Worm (Caenorhabditis elegans) whole organism, young adult: ENCODE results near the gene C15H9.2.

Experiments
- B0035.1 ChIP-seq: sonication (generic microtip); optimal IDR thresholded peaks from 2 replicates; lab custom pipeline; 2016; ENCODE audit warnings: missing genetic modification characterization, mild to moderate bottlenecking, missing compliant biosample characterization, missing genotype, missing genetic modification reagents
- B0336.3 ChIP-seq: fragments of 200-800 bp; sonication (Bioruptor generic); IDR thresholded peaks from 2 replicates; pipeline ENCODE4 v1.3.6; 2022; ENCODE audit warnings: missing genetic modification characterization, missing compliant biosample characterization
- F37B4.10 ChIP-seq: fragments of 200-800 bp; sonication (Bioruptor generic); IDR thresholded peaks from 2 replicates; pipeline ENCODE4 v1.3.6; 2022; ENCODE audit warnings: missing genetic modification characterization, missing compliant biosample characterization
- F57A8.1 ChIP-seq: fragments of 200-800 bp; sonication (Bioruptor generic); optimal IDR thresholded peaks from 2 replicates; lab custom pipeline; 2018; ENCODE audit warnings: mild to moderate bottlenecking, missing genetic modification characterization, moderate library complexity, missing compliant biosample characterization
- Y67H2A.10 ChIP-seq: fragments of 200-800 bp; sonication (Bioruptor generic); conservative IDR thresholded peaks from 2 replicates; pipeline ENCODE4 v1.3.6; 2022; ENCODE audit warnings: missing genetic modification reagents, missing genetic modification characterization, missing compliant biosample characterization
- akir-1 ChIP-seq: fragments of 200-800 bp; sonication (Bioruptor generic); optimal IDR thresholded peaks from 2 replicates; lab custom pipeline; 2018; ENCODE audit warnings: mild to moderate bottlenecking, missing genetic modification characterization, moderate library complexity, missing compliant biosample characterization
- aptf-3 ChIP-seq: fragments of 200-800 bp; sonication (Bioruptor generic); IDR thresholded peaks from 2 replicates; pipeline ENCODE4 v1.3.6; 2022; ENCODE audit warnings: missing genetic modification characterization, missing compliant biosample characterization
- attf-5 ChIP-seq: fragments of 200-800 bp; sonication (Bioruptor generic); optimal IDR thresholded peaks from 2 replicates; lab custom pipeline; 2018; ENCODE audit warnings: mild to moderate bottlenecking, missing genetic modification characterization, missing compliant biosample characterization
- ceh-79 ChIP-seq: sonication (generic microtip); optimal IDR thresholded peaks from 2 replicates; lab custom pipeline; 2017; ENCODE audit warnings: mild to moderate bottlenecking, missing genetic modification characterization, missing compliant biosample characterization
- ceh-91 ChIP-seq: fragments of 200-800 bp; sonication (Bioruptor generic); IDR thresholded peaks from 2 replicates; pipeline ENCODE4 v1.3.6; 2022; ENCODE audit warnings: missing genetic modification reagents, missing genetic modification characterization, missing compliant biosample characterization
- dpl-1 ChIP-seq: fragments of 150-350 bp; optimal IDR thresholded peaks from 2 replicates; lab custom pipeline; 2014; ENCODE audit warnings: missing biosample characterization, missing genetic modification reagents, missing genetic modification characterization
- egl-18 ChIP-seq: fragments of 200-800 bp; sonication (Bioruptor generic); IDR thresholded peaks from 2 replicates; pipeline ENCODE4 v1.3.6; 2022; ENCODE audit warnings: missing genetic modification reagents, missing genetic modification characterization, missing compliant biosample characterization
- egl-44 ChIP-seq: fragments of 200-800 bp; sonication (Bioruptor generic); IDR thresholded peaks from 2 replicates; pipeline ENCODE4 v1.3.6; 2022; ENCODE audit warnings: missing genetic modification reagents, missing genetic modification characterization, missing compliant biosample characterization
- egrh-3 ChIP-seq: fragments of 200-800 bp; sonication (Bioruptor generic); IDR thresholded peaks from 2 replicates; pipeline ENCODE4 v1.3.6; 2022; ENCODE audit warnings: missing genetic modification reagents, missing genetic modification characterization, missing compliant biosample characterization
- him-1 ChIP-seq: sonication (generic microtip); optimal IDR thresholded peaks from 2 replicates; lab custom pipeline; 2016; ENCODE audit warnings: missing genotype, missing genetic modification reagents, missing genetic modification characterization, missing compliant biosample characterization
- hrde-1 ChIP-seq: sonication (generic microtip); optimal IDR thresholded peaks from 2 replicates; lab custom pipeline; 2016; ENCODE audit warnings: missing genetic modification characterization, mild to moderate bottlenecking, missing compliant biosample characterization, moderate library complexity, missing genotype, missing genetic modification reagents, borderline replicate concordance
- hsf-1 ChIP-seq: fragments of 200-800 bp; sonication (Bioruptor generic); IDR thresholded peaks from 2 replicates; pipeline ENCODE4 v1.3.6; 2022; ENCODE audit warnings: missing genetic modification reagents, missing genetic modification characterization, missing compliant biosample characterization
- let-607 ChIP-seq, 2 experiments: fragments of 200-800 bp in 1 of 2; sonication (Bioruptor generic) in 1 of 2; sonication (generic microtip) in 1 of 2; optimal IDR thresholded peaks; 2 replicates each; lab custom pipeline; 2016 to 2018; ENCODE audit warnings: mild to moderate bottlenecking in 2 of 2, missing compliant biosample characterization in 2 of 2, missing genetic modification characterization in 2 of 2, moderate library complexity in 2 of 2, missing genotype in 1 of 2
- lir-1 ChIP-seq: fragments of 200-800 bp; sonication (Bioruptor generic); conservative IDR thresholded peaks from 2 replicates; pipeline ENCODE4 v1.3.6; 2022; ENCODE audit warnings: missing genetic modification reagents, missing genetic modification characterization, missing compliant biosample characterization
- madf-6 ChIP-seq: fragments of 200-800 bp; sonication (Bioruptor generic); IDR thresholded peaks from 2 replicates; pipeline ENCODE4 v1.3.6; 2022; ENCODE audit warnings: missing genetic modification reagents, missing genetic modification characterization, missing compliant biosample characterization
- mel-28 ChIP-seq: sonication (generic microtip); optimal IDR thresholded peaks from 2 replicates; lab custom pipeline; 2016; ENCODE audit warnings: borderline replicate concordance, mild to moderate bottlenecking, missing genetic modification characterization, missing compliant biosample characterization
- nfyb-1 ChIP-seq: fragments of 200-800 bp; sonication (Bioruptor generic); IDR thresholded peaks from 2 replicates; pipeline ENCODE4 v1.3.6; 2022; ENCODE audit warnings: missing genetic modification reagents, missing genetic modification characterization, missing compliant biosample characterization
- nhr-179 ChIP-seq: sonication (generic microtip); optimal IDR thresholded peaks from 2 replicates; lab custom pipeline; 2016; ENCODE audit warnings: mild to moderate bottlenecking, missing genetic modification characterization, missing compliant biosample characterization
- nhr-27 ChIP-seq: fragments of 200-800 bp; sonication (Bioruptor generic); optimal IDR thresholded peaks from 2 replicates; lab custom pipeline; 2018; ENCODE audit warnings: mild to moderate bottlenecking, missing genetic modification characterization, moderate library complexity, missing compliant biosample characterization
- nhr-80 ChIP-seq: sonication (generic microtip); optimal IDR thresholded peaks from 2 replicates; lab custom pipeline; 2016; ENCODE audit warnings: missing genetic modification characterization, missing compliant biosample characterization
- nhr-90 ChIP-seq: sonication (generic microtip); optimal IDR thresholded peaks from 2 replicates; lab custom pipeline; 2016; ENCODE audit warnings: missing genotype, mild to moderate bottlenecking, missing genetic modification characterization, missing compliant biosample characterization
- pha-4 ChIP-seq: fragments of 150-350 bp; sonication (generic microtip); optimal IDR thresholded peaks from 2 replicates; lab custom pipeline; 2014; ENCODE audit warnings: missing biosample characterization, missing genetic modification reagents, missing genetic modification characterization
- rcor-1 ChIP-seq: fragments of 200-800 bp; sonication (Bioruptor generic); IDR thresholded peaks from 2 replicates; pipeline ENCODE4 v1.3.6; 2022; ENCODE audit warnings: missing genetic modification reagents, missing genetic modification characterization, missing compliant biosample characterization
- snpc-1.3 ChIP-seq: sonication (generic microtip); optimal IDR thresholded peaks from 2 replicates; lab custom pipeline; 2017; ENCODE audit warnings: missing genetic modification characterization, mild to moderate bottlenecking, missing compliant biosample characterization, antibody characterized with exemption, moderate library complexity, missing genotype, missing genetic modification reagents; ENCODE audit not compliant: insufficient read depth
- snpc-3.4 ChIP-seq: sonication (generic microtip); optimal IDR thresholded peaks from 2 replicates; lab custom pipeline; 2017; ENCODE audit warnings: missing genetic modification characterization, mild to moderate bottlenecking, missing compliant biosample characterization, antibody characterized with exemption, moderate library complexity, missing genotype, missing genetic modification reagents
- sptf-2 ChIP-seq: fragments of 200-800 bp; sonication (Bioruptor generic); optimal IDR thresholded peaks from 2 replicates; lab custom pipeline; 2018; ENCODE audit warnings: mild to moderate bottlenecking, missing genetic modification characterization, missing compliant biosample characterization
- zfh-2 ChIP-seq: fragments of 200-800 bp; sonication (Bioruptor generic); conservative IDR thresholded peaks from 2 replicates; pipeline ENCODE4 v1.3.6; 2022; ENCODE audit warnings: missing genetic modification reagents, missing genetic modification characterization, missing compliant biosample characterization
- ztf-28 ChIP-seq: fragments of 200-800 bp; sonication (Bioruptor generic); IDR thresholded peaks from 2 replicates; pipeline ENCODE4 v1.3.6; 2022; ENCODE audit warnings: missing genetic modification reagents, missing genetic modification characterization, missing compliant biosample characterization

The C15H9.2 gene

DNA sequence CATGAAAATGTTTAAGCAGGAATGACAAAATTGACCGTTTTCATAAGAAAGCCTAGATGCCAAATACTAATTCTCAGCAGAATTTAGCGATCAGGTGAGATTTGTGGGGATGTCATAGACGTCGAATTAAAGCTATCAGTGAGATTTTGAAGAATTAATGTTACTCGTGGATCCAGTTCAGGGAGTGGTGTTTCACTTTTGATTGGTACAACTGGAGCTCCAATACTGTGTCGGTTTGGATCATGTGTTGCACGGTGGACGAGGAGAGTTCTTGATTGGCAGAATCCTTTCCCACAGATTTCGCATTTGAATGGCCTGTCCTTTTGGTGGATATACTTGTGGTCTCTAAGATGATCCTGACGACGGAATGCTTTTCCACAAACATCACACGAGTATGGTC is 41.2 kb downstream of the C15H9.2 start:
- TF ChIP-seq nfyb-1, result no peak
- TF ChIP-seq nhr-179 (tag; lab: Kevin White, UChicago), result no peak
- TF ChIP-seq F57A8.1 (GFP tag; lab: Kevin White, UChicago), result no peak
- TF ChIP-seq B0336.3, result no peak
- no peak for TF ChIP-seq attf-5
- TF ChIP-seq ceh-79 (tag; lab: Kevin White, UChicago), result no peak
- no peak for TF ChIP-seq F37B4.10 (GFP tag; lab: Robert Waterston, UW)
- no peak for TF ChIP-seq akir-1
- no peak for TF ChIP-seq egl-18 (GFP tag; lab: Robert Waterston, UW)
- no peak for TF ChIP-seq lir-1 (GFP tag; lab: Robert Waterston, UW)
- no peak for TF ChIP-seq nhr-90 (tag; lab: Kevin White, UChicago)
- no peak for TF ChIP-seq aptf-3 (GFP tag; lab: Robert Waterston, UW)
- no peak for TF ChIP-seq hrde-1 (tag; lab: Kevin White, UChicago)
- TF ChIP-seq dpl-1 (GFP tag; lab: Kevin White, UChicago), result no peak
- TF ChIP-seq, all 124 proteins: peak for 0

ce11 chrX:6160427-6160826 is 42.1 kb downstream of the C15H9.2 start, which contains the start of gene odd-2:
Gene odd-2 (minus strand): TSS chrX:6160527.
- TF ChIP-seq let-607 (tag; optimal IDR thresholded peaks at IDR 0.05; lab: Kevin White, UChicago) (no peak), mel-28 (tag; lab: Kevin White, UChicago) (no peak), egl-44 (GFP tag; lab: Robert Waterston, UW) (no peak), nhr-27 (tag; lab: Kevin White, UChicago) (no peak), ceh-91 (GFP tag; lab: Robert Waterston, UW) (no peak), B0035.1 (no peak), him-1 (tag; lab: Kevin White, UChicago) (no peak), ztf-28 (GFP tag; lab: Robert Waterston, UW) (no peak), F37B4.10 (GFP tag; lab: Robert Waterston, UW) (no peak), madf-6 (GFP tag; lab: Robert Waterston, UW) (no peak), ceh-79 (tag; lab: Kevin White, UChicago) (no peak), rcor-1 (GFP tag; lab: Robert Waterston, UW) (no peak), Y67H2A.10 (no peak), sptf-2 (no peak), aptf-3 (GFP tag; lab: Robert Waterston, UW) (no peak), zfh-2 (GFP tag; lab: Robert Waterston, UW) (no peak), snpc-1.3 (tag; lab: Kevin White, UChicago) (no peak), pha-4 (tag; lab: Kevin White, UChicago) (no peak), hsf-1 (GFP tag; lab: Robert Waterston, UW) (no peak)
- TF ChIP-seq, all 124 proteins: peak for 0

DNA sequence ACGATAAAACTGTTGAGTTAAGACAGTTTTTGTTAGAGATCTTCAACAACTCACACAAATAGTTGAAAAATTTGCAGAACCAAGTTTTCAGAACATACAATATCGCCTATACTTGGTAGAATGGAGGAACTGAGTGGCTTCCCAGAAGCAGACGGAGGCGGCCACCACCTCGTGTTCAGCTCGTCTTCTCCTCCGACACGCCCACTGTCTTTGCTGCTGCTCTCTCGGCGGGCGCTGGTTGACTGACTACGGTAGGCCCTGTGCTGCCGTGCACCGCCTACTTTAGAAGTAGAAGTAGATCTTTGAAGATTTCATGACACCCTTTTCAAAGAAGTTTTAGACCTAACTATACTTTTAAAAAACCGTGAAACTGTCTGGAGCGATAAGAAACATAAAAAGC is 43.7 kb downstream of the C15H9.2 start:
- peak; percentile 72 for TF ChIP-seq zfh-2 (GFP tag; lab: Robert Waterston, UW)
- TF ChIP-seq snpc-3.4 (tag; lab: Kevin White, UChicago), result no peak
- peak; percentile 27; the same call in 1 of the 2 replicates for TF ChIP-seq egrh-3 (GFP tag; lab: Robert Waterston, UW)

- no peak for TF ChIP-seq madf-6 (GFP tag; lab: Robert Waterston, UW)
- TF ChIP-seq nhr-80 (tag; lab: Kevin White, UChicago), result peak; percentile 30
These were observed 49.0 kb downstream of the C15H9.2 start for ce11 chrX:6167376-6167775.
